Worm (Caenorhabditis elegans) whole organism, L4/young adult: ENCODE measurements around the gene spe-17.

ENCODE experiments used
- W03F9.2 ChIP-seq: fragments of 150-350 bp; optimal IDR thresholded peaks from 2 replicates; lab custom pipeline; 2014; ENCODE audit warnings: missing biosample characterization, missing genetic modification characterization
- dao-5 ChIP-seq: sonication (generic microtip); optimal IDR thresholded peaks from 2 replicates; lab custom pipeline; 2016; ENCODE audit warnings: missing genotype, missing genetic modification characterization, moderate library complexity, missing compliant biosample characterization
- him-1 ChIP-seq: sonication (generic microtip); optimal IDR thresholded peaks from 2 replicates; lab custom pipeline; 2016; ENCODE audit warnings: missing genotype, missing genetic modification reagents, missing genetic modification characterization, missing compliant biosample characterization

DNA sequence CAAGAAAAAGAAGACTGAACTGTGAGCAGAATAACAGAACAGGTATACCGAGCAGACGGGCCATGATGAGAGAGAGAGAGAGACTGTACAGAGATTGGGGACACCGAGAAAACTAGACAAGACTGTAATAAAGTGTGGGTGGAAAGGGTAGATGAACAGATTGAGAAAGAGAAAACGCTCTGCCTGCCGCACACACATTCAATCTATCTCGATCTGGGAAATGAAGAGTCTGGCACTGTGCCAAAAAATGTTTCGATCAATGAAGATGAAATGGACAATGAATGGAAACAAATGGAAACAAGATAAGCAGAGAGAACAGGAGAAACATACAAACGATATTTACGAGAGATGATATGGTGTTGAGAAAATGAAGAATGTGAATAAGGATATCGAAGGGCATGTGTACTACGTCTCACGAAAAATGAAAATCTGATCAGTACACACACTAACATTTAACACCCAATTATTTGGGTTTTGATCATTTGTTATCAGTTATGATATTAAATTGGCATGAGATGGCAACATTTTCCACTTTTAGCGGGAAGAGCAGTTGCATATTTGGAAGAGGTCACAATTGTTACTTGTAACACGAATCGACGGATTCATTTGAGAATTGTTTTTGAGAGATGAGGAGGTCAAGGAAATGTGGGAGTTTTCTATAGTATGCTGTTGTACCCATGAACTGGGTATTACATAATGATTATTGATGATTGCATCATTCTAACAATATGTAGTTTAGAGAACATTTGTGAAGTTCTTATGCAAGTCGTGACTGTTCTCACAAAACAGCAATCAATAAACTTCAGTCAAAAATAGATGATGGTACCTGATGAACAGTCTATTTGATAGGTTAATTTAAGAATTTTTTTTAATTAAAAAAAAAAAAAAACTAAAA lies 31.9 kb downstream of the spe-17 start:
- TF ChIP-seq W03F9.2 (tag; lab: Kevin White, UChicago) (no peak), him-1 (tag; lab: Kevin White, UChicago) (no peak), dao-5 (tag; lab: Kevin White, UChicago) (no peak)
